Worm (Caenorhabditis elegans): ENCODE measurements around the gene H20E11.3.

Gene H20E11.3

DNA sequence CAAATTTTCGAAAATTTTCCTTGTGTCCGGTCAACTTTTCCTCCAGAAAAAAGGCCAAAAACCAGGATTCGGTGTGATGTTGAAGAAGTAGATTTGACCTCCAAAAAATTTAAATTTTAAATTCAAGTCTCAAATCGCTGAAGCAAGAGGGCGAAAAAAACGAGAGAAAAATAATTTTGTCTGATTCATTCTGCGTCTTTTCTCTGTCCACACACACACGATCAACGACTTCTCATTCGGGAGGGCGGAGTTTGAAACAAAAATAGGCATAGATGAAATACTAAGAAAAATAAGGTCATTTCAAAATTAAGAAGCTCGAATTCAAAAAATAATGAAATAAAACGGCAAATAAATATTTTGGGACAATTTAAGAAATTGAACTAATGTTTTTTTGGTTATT lies 34.7 kb downstream of the H20E11.3 start, which contains the start of gene R13H7.2:
Gene R13H7.2 (minus strand): TSS at position 101 of the 400 bp plus-strand sequence.
- TF ChIP-seq unc-98 (GFP tag; IDR thresholded peaks at IDR 0.05), result no peak
- no peak for TF ChIP-seq swsn-7 (tag; optimal IDR thresholded peaks at IDR 0.05)
- TF ChIP-seq unc-30 (tag; optimal IDR thresholded peaks at IDR 0.05), result no peak
- no peak for TF ChIP-seq nhr-71 (tag; optimal IDR thresholded peaks at IDR 0.05)
- no peak for TF ChIP-seq ceh-8 (GFP tag; optimal IDR thresholded peaks at IDR 0.05)
- no peak for TF ChIP-seq nhr-84 (tag; optimal IDR thresholded peaks at IDR 0.05)
- TF ChIP-seq fkh-4 (tag; optimal IDR thresholded peaks at IDR 0.05; ENCODE audit: borderline replicate concordance), result no peak
- TF ChIP-seq fkh-8 (tag; optimal IDR thresholded peaks at IDR 0.05), result no peak
- no peak for TF ChIP-seq unc-130 (tag; optimal IDR thresholded peaks at IDR 0.05)
- TF ChIP-seq pqm-1 (tag; optimal IDR thresholded peaks at IDR 0.05), result no peak
- TF ChIP-seq nhr-237 (tag; optimal IDR thresholded peaks at IDR 0.05), result no peak

DNA sequence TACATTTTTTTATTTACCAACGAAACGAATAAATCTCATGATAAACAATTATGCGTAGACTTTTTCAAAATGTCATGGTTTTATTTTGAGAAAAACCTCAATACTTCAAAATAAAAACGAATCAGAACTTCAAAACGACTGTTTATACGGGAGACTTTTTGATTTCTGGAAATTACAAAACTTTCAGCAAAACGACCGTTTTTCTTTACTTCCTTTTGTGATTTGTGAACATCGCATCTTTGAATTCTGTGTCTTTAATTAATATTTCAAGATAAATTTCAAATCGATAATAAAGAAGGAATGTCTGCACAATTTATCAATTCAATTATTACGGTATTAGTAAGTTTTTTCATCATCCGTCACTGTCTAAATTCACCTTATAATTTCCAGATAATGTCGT lies 43.2 kb downstream of the H20E11.3 start, which contains the start of gene srx-20:
Gene srx-20 (plus strand): TSS at position 301 of the 400 bp plus-strand sequence.
- no peak for TF ChIP-seq aha-1 (tag; optimal IDR thresholded peaks at IDR 0.05)
- no peak for TF ChIP-seq lin-35 (GFP tag; optimal IDR thresholded peaks at IDR 0.05)
- TF ChIP-seq F16B12.6 (tag; optimal IDR thresholded peaks at IDR 0.05), result no peak
- TF ChIP-seq nhr-11 (tag; optimal IDR thresholded peaks at IDR 0.05), result no peak
- no peak for TF ChIP-seq efl-1 (optimal IDR thresholded peaks at IDR 0.05)
- no peak for TF ChIP-seq efl-1 (GFP tag; optimal IDR thresholded peaks at IDR 0.05 in 1 of 2)
- TF ChIP-seq lin-15B (tag; optimal IDR thresholded peaks at IDR 0.05), result no peak
- no peak for TF ChIP-seq nhr-47 (tag; optimal IDR thresholded peaks at IDR 0.05)

DNA sequence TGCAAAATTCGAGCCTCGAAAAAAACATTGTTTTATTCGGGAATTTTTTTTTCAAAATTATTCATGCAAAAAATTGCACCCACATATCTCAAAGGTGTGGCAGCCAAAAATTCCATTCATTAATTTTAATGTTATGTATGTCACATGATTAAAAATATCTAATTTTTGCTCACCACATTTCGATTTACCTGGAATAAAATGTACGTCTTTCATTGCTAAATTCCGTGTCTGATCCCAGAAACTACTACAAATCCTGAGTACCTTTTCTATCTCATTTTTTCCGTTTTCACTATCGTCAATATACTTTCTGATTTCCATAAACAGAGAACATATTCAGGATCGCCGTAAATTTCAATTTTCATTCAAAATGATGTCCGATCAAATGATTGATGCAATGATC lies 48.3 kb downstream of the H20E11.3 start, which contains the start of gene srx-19:
Gene srx-19 (plus strand): TSS at position 301 of the 400 bp plus-strand sequence.
- peak; percentile 23 for TF ChIP-seq fkh-8 (tag; optimal IDR thresholded peaks at IDR 0.05)
- no peak for TF ChIP-seq dsc-1 (tag; optimal IDR thresholded peaks at IDR 0.05)

Measured in whole organism, L1 larva.